Worm (Caenorhabditis elegans): ENCODE measurements around the gene dpy-3.

- TF ChIP-seq tab-1 (GFP tag; IDR thresholded peaks at IDR 0.05) (no peak), cog-1 (tag; optimal IDR thresholded peaks at IDR 0.05) (no peak)
Observed at ce11 chrX:2131650-2132049, 13.8 kb downstream of the dpy-3 start, which contains the start of gene F53B1.9.
